Worm (Caenorhabditis elegans) whole organism, L3 larva: ENCODE measurements around the gene F13B9.2.

ENCODE experiments used
- R02D3.7 ChIP-seq: fragments of 150-350 bp; optimal IDR thresholded peaks from 2 replicates; lab custom pipeline; 2014; ENCODE audit warnings: missing biosample characterization, missing genetic modification characterization
- ZK546.5 ChIP-seq: sonication (generic microtip); optimal IDR thresholded peaks from 2 replicates; lab custom pipeline; 2017; ENCODE audit warnings: missing biosample characterization, missing genetic modification characterization
- aly-2 ChIP-seq: fragments of 150-350 bp; optimal IDR thresholded peaks from 2 replicates; lab custom pipeline; 2014; ENCODE audit warnings: missing biosample characterization, missing genetic modification characterization
- ama-1 ChIP-seq: fragments of 150-350 bp; optimal IDR thresholded peaks from 2 replicates; lab custom pipeline; 2018
- ceh-16 ChIP-seq: sonication (generic microtip); optimal IDR thresholded peaks from 2 replicates; lab custom pipeline; 2017; ENCODE audit warnings: missing biosample characterization, missing genetic modification characterization
- ceh-28 ChIP-seq: fragments of 150-350 bp; optimal IDR thresholded peaks from 2 replicates; lab custom pipeline; 2014; ENCODE audit warnings: missing biosample characterization, missing genetic modification reagents, missing genetic modification characterization
- ceh-9 ChIP-seq: sonication (generic microtip); optimal IDR thresholded peaks from 2 replicates; lab custom pipeline; 2018; ENCODE audit warnings: missing biosample characterization, missing genetic modification characterization
- egl-27 ChIP-seq: sonication (generic microtip); optimal IDR thresholded peaks from 4 replicates; lab custom pipeline; 2017; ENCODE audit warnings: missing biosample characterization, missing genetic modification reagents, missing genetic modification characterization
- elt-1 ChIP-seq: fragments of 150-350 bp; optimal IDR thresholded peaks from 2 replicates; lab custom pipeline; 2014; ENCODE audit warnings: missing biosample characterization, missing genetic modification characterization
- elt-2 ChIP-seq: sonication (generic microtip); optimal IDR thresholded peaks from 2 replicates; lab custom pipeline; 2016; ENCODE audit warnings: missing genetic modification reagents, mild to moderate bottlenecking, missing genetic modification characterization, missing compliant biosample characterization
- elt-3 ChIP-seq, 3 experiments: fragments of 150-350 bp in 1 of 3; sonication (generic microtip) in 2 of 3; optimal IDR thresholded peaks; 2 replicates in 2 of 3; 4 replicates in 1 of 3; lab custom pipeline; 2014 to 2017; ENCODE audit warnings: missing biosample characterization in 3 of 3, missing genetic modification characterization in 3 of 3
- eor-1 ChIP-seq, 2 experiments: fragments of 150-350 bp; optimal IDR thresholded peaks; 2 replicates each; lab custom pipeline; 2014 to 2018; ENCODE audit warnings: missing biosample characterization in 2 of 2, missing genetic modification characterization in 2 of 2
- fkh-10 ChIP-seq: sonication (generic microtip); optimal IDR thresholded peaks from 2 replicates; lab custom pipeline; 2017; ENCODE audit warnings: missing biosample characterization, missing genetic modification reagents, missing genetic modification characterization
- fkh-2 ChIP-seq: fragments of 150-350 bp; optimal IDR thresholded peaks from 2 replicates; lab custom pipeline; 2014; ENCODE audit warnings: missing biosample characterization, missing genetic modification reagents, missing genetic modification characterization
- jun-1 ChIP-seq: fragments of 150-350 bp; optimal IDR thresholded peaks from 2 replicates; lab custom pipeline; 2014; ENCODE audit warnings: missing biosample characterization, missing genetic modification reagents, missing genetic modification characterization
- lin-15B ChIP-seq: fragments of 150-350 bp; optimal IDR thresholded peaks from 2 replicates; lab custom pipeline; 2014; ENCODE audit warnings: missing biosample characterization, missing genetic modification characterization
- lin-39 ChIP-seq: fragments of 150-350 bp; optimal IDR thresholded peaks from 2 replicates; lab custom pipeline; 2018; ENCODE audit warnings: missing biosample characterization, missing genetic modification reagents, missing genetic modification characterization
- lsy-12 ChIP-seq: sonication (generic microtip); optimal IDR thresholded peaks from 2 replicates; lab custom pipeline; 2016; ENCODE audit warnings: mild to moderate bottlenecking, missing genetic modification characterization, missing compliant biosample characterization
- mdl-1 ChIP-seq: fragments of 150-350 bp; optimal IDR thresholded peaks from 2 replicates; lab custom pipeline; 2014; ENCODE audit warnings: missing biosample characterization, missing genetic modification characterization
- mml-1 ChIP-seq: fragments of 150-350 bp; sonication (generic microtip); optimal IDR thresholded peaks from 3 replicates; lab custom pipeline; 2014; ENCODE audit warnings: missing biosample characterization, missing genetic modification characterization
- nfya-1 ChIP-seq: sonication (generic microtip); optimal IDR thresholded peaks from 2 replicates; lab custom pipeline; 2017; ENCODE audit warnings: missing genetic modification characterization, mild to moderate bottlenecking, missing compliant biosample characterization, antibody characterized with exemption, moderate library complexity; ENCODE audit not compliant: insufficient read depth
- nhr-23 ChIP-seq: fragments of 150-350 bp; optimal IDR thresholded peaks from 2 replicates; lab custom pipeline; 2014; ENCODE audit warnings: missing biosample characterization, missing genetic modification reagents, missing genetic modification characterization
- nhr-25 ChIP-seq: sonication (generic microtip); optimal IDR thresholded peaks from 2 replicates; lab custom pipeline; 2017; ENCODE audit warnings: missing biosample characterization, missing genetic modification characterization
- nhr-28 ChIP-seq: fragments of 150-350 bp; optimal IDR thresholded peaks from 2 replicates; lab custom pipeline; 2014; ENCODE audit warnings: missing biosample characterization, missing genetic modification characterization
- nhr-43 ChIP-seq: sonication (generic microtip); optimal IDR thresholded peaks from 2 replicates; lab custom pipeline; 2016; ENCODE audit warnings: mild to moderate bottlenecking, missing genetic modification characterization, missing compliant biosample characterization; ENCODE audit not compliant: poor library complexity, severe bottlenecking
- nhr-67 ChIP-seq: fragments of 150-350 bp; optimal IDR thresholded peaks from 2 replicates; lab custom pipeline; 2014; ENCODE audit warnings: missing biosample characterization, missing genetic modification characterization
- nhr-76 ChIP-seq: fragments of 150-350 bp; sonication (generic microtip); optimal IDR thresholded peaks from 5 replicates; lab custom pipeline; 2014; ENCODE audit warnings: missing biosample characterization, missing genetic modification characterization
- nhr-77 ChIP-seq: fragments of 150-350 bp; optimal IDR thresholded peaks from 2 replicates; lab custom pipeline; 2014; ENCODE audit warnings: missing biosample characterization, missing genetic modification characterization
- pha-4 ChIP-seq: fragments of 150-350 bp; optimal IDR thresholded peaks from 2 replicates; lab custom pipeline; 2014; ENCODE audit warnings: missing biosample characterization, missing genetic modification reagents, missing genetic modification characterization
- pqm-1 ChIP-seq: fragments of 150-350 bp; optimal IDR thresholded peaks from 2 replicates; lab custom pipeline; 2017; ENCODE audit warnings: missing biosample characterization, missing genetic modification characterization, inconsistent platforms
- sea-2 ChIP-seq: fragments of 150-350 bp; sonication (generic microtip); optimal IDR thresholded peaks from 4 replicates; lab custom pipeline; 2014; ENCODE audit warnings: missing biosample characterization, missing genetic modification reagents, missing genetic modification characterization
- skn-1 ChIP-seq: fragments of 150-350 bp; optimal IDR thresholded peaks from 2 replicates; lab custom pipeline; 2014; ENCODE audit warnings: missing biosample characterization, missing genetic modification characterization
- snpc-4 ChIP-seq: fragments of 150-350 bp; optimal IDR thresholded peaks from 2 replicates; lab custom pipeline; 2014; ENCODE audit warnings: missing biosample characterization, missing genetic modification characterization
- tbx-2 ChIP-seq: sonication (generic microtip); optimal IDR thresholded peaks from 2 replicates; lab custom pipeline; 2016; ENCODE audit warnings: mild to moderate bottlenecking, missing genetic modification characterization, missing compliant biosample characterization
- unc-39 ChIP-seq: sonication (generic microtip); optimal IDR thresholded peaks from 4 replicates; lab custom pipeline; 2017; ENCODE audit warnings: missing biosample characterization, missing genetic modification characterization
- unc-62 ChIP-seq: fragments of 150-350 bp; sonication (generic microtip); optimal IDR thresholded peaks from 4 replicates; lab custom pipeline; 2014; ENCODE audit warnings: missing biosample characterization, missing genetic modification reagents, missing genetic modification characterization
- zag-1 ChIP-seq: fragments of 150-350 bp; optimal IDR thresholded peaks from 2 replicates; lab custom pipeline; 2014; ENCODE audit warnings: missing biosample characterization, missing genetic modification characterization
- ztf-4 ChIP-seq: fragments of 150-350 bp; optimal IDR thresholded peaks from 2 replicates; lab custom pipeline; 2014; ENCODE audit warnings: missing biosample characterization, missing genetic modification characterization

Gene F13B9.2

DNA sequence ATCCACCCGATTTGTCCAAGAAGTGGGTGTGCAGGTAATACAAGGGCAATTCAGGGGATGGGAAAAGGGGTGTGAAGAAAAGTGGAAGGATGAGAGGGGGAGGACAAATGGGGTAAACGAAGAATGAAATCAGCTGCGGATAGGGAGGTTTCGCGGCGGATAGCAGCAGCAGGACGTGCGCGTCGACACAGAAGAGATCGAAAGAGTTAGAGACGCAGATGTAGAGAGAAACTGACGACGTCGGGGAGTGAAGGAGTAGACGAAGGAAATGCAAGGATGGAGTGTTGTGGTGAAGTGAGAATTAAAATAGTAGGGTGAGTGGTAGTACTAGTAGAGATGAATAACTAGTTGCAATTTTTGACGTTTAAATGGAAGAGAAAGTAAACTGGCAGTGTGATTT is 33.2 kb upstream of the F13B9.2 start, which contains the start of gene M60.6 (continued):
- TF ChIP-seq lsy-12 (tag; lab: Kevin White, UChicago) (no peak), pha-4 (tag; lab: Kevin White, UChicago) (no peak), elt-3 (tag; optimal IDR thresholded peaks at IDR 0.05; lab: Kevin White, UChicago) (no peak), elt-1 (no peak), egl-27 (tag; lab: Kevin White, UChicago) (no peak), eor-1 (tag; optimal IDR thresholded peaks at IDR 0.05; lab: Kevin White, UChicago) (no peak), aly-2 (tag; lab: Kevin White, UChicago) (no peak), sea-2 (GFP tag; lab: Kevin White, UChicago) (no peak), mdl-1 (tag; lab: Kevin White, UChicago) (no peak), nhr-28 (tag; lab: Kevin White, UChicago) (no peak), nhr-77 (tag; lab: Kevin White, UChicago) (no peak), fkh-10 (GFP tag; lab: Kevin White, UChicago) (no peak), unc-62 (GFP tag; lab: Kevin White, UChicago) (no peak), pqm-1 (tag; lab: Kevin White, UChicago) (no peak), lin-15B (no peak), ZK546.5 (no peak), nhr-25 (tag; lab: Kevin White, UChicago) (peak; percentile 51)
- TF ChIP-seq, all 47 proteins: peak for 6

DNA sequence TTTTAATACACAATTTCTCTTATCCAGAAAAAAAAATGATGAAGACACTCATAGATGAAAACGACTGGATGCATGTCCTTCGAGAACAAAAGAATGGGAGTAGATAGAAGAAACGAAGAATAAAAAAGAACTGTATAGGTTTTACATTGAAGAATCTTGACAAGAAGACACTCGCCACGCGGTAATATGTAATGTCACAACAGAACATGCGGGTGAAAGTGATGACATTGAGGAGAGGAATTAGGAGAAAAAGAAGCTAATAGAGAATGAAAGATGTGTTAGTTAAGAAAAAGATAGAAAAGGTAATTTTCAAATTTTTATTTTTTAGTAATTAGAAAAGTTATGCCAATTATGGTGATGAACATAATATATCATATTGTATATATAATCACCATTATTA is 30.1 kb upstream of the F13B9.2 start:
- TF ChIP-seq nhr-25 (tag; lab: Kevin White, UChicago) (peak; percentile 74), lin-15B (no peak), lin-39 (tag; lab: Kevin White, UChicago) (no peak), nhr-23 (peak; percentile 15), elt-3 (tag; optimal IDR thresholded peaks at IDR 0.05; lab: Kevin White, UChicago) (no peak), snpc-4 (tag; lab: Kevin White, UChicago) (no peak), fkh-2 (tag; lab: Kevin White, UChicago) (no peak), nhr-76 (tag; lab: Kevin White, UChicago) (no peak), ceh-28 (tag; lab: Kevin White, UChicago) (no peak), nfya-1 (tag; lab: Kevin White, UChicago) (no peak)

DNA sequence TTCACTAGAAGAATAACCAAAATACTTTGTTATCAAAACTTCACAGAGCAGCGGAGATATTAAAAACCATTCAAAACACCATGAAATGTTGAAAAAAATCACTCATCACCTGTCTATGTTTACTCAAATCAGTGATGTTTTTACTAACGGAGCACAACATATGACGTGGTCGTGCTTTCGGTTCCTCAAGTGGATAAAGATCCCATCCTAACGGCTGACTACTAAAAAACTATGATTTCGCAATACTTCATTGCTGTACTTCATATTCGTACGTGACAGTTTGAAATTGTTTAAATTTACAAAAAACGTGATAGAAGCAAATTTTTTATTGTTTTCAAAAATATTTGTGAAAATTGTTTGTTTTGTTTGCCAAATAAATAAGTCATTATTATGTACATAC is 27.8 kb upstream of the F13B9.2 start:
- TF ChIP-seq pha-4 (tag; lab: Kevin White, UChicago): peak; percentile 52
- TF ChIP-seq nhr-25 (tag; lab: Kevin White, UChicago): no peak

DNA sequence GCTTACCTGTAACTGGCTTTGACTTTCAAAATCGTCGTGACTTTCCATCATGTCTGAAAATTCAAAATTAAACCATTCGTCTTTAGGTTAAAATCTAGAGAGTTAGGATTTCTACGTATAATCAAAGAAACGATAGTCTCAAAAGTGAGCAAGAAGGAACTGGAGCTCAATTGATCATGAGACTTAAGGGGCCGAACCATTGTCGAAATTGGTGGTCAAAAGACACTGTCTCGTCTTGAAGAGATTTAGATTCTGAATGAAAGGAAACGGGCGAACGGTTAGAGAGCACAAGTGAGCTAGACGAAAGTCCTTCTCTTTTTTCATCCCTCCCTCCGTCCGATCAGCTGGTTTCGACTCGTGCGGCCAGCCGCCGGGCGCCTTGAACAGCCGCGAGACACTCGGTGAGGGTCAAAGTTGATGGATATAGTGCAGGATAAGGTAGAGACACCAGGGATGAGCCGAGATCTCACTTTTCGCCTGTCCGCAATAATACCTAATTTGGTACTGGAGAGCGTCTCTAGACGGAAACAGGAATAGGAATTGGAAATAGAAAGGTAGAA is 24.3 kb upstream of the F13B9.2 start, which contains the start of gene M60.7:
M60.7 (minus strand) TSS at position 51 of the 560 bp plus-strand sequence.
- no peak for TF ChIP-seq nfya-1 (tag; lab: Kevin White, UChicago)
- TF ChIP-seq tbx-2: no peak
- peak; percentile 7 for TF ChIP-seq lin-39 (tag; lab: Kevin White, UChicago)

DNA sequence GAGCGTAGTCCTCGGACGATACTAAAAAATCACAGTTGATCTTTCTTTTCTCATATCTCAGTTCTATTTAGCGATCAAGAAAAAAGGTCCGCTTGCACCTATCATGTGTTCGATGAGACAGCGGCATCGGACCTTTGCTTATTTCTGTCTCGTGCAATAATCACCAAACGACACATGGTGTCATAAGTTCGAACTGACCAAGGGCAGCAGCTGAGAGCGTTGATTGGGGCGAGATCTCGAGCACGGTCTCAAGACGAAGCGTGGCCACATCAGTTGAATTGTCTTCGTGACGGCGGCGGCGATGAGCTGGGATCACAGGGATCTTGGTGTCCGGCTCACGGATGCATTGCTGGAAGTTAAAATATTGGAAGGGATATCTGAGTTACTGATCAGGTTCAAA is 22.7 kb upstream of the F13B9.2 start:
- TF ChIP-seq pha-4 (tag; lab: Kevin White, UChicago) (no peak), skn-1 (tag; lab: Kevin White, UChicago) (no peak), lin-15B (no peak), nfya-1 (tag; lab: Kevin White, UChicago) (no peak), aly-2 (tag; lab: Kevin White, UChicago) (no peak), fkh-2 (tag; lab: Kevin White, UChicago) (no peak), eor-1 (tag; optimal IDR thresholded peaks at IDR 0.05; lab: Kevin White, UChicago) (no peak), nhr-28 (tag; lab: Kevin White, UChicago) (no peak)

DNA sequence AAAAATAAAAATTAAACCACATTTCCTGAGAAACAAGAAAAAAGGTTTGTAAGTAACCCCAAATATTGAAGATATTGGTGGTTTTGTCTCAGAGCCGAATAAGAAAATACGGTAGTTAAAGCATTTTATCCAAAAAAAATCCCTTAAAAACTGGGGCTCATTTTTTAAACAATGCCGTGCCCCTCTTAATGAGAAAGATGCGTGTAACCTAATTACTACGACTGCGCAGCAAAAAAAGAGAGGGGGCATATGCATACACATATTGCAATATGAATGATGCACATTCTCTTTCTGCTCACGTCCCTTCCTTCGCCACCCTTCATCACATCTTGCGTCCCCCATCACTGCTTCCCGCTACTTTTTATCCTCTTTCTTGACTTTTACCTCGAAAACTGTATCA is 17.4 kb upstream of the F13B9.2 start:
- TF ChIP-seq fkh-10 (GFP tag; lab: Kevin White, UChicago) (no peak), nhr-76 (tag; lab: Kevin White, UChicago) (no peak), ceh-16 (tag; lab: Kevin White, UChicago) (no peak), unc-39 (tag; lab: Kevin White, UChicago) (no peak), mdl-1 (tag; lab: Kevin White, UChicago) (no peak), elt-2 (tag; lab: Kevin White, UChicago) (no peak), ama-1 (lab: Kevin White, UChicago) (no peak), ztf-4 (no peak), pqm-1 (tag; lab: Kevin White, UChicago) (no peak), nhr-67 (tag; lab: Kevin White, UChicago) (no peak), ceh-9 (tag; lab: Kevin White, UChicago) (no peak), nhr-77 (tag; lab: Kevin White, UChicago) (no peak), nhr-43 (tag; lab: Kevin White, UChicago) (no peak), mml-1 (tag; lab: Kevin White, UChicago) (no peak), zag-1 (no peak), jun-1 (tag; lab: Kevin White, UChicago) (no peak), fkh-2 (tag; lab: Kevin White, UChicago) (no peak), R02D3.7 (no peak), lin-15B (no peak)
- TF ChIP-seq, all 47 proteins: peak for 0
